Worm (Caenorhabditis elegans): ENCODE data around the gene ZK673.2.

ZK673.2 gene

ce11 chrII:10481824-10482556, 33.9 kb downstream of the ZK673.2 start, which contains the start of the genes clec-60 and ZK666.11:
Gene clec-60 (minus strand): TSS chrII:10481874.
Gene ZK666.11 (plus strand): TSS chrII:10482522.
- TF ChIP-seq syd-9 (tag; optimal IDR thresholded peaks at IDR 0.05): no peak
- no peak for TF ChIP-seq ceh-2 (tag; optimal IDR thresholded peaks at IDR 0.05)
- TF ChIP-seq fax-1 (tag; optimal IDR thresholded peaks at IDR 0.05): no peak
- TF ChIP-seq ttx-3 (tag; optimal IDR thresholded peaks at IDR 0.05): no peak
- no peak for TF ChIP-seq ceh-30 (tag; optimal IDR thresholded peaks at IDR 0.05)
- no peak for TF ChIP-seq sdc-2 (tag; optimal IDR thresholded peaks at IDR 0.05)
- TF ChIP-seq ets-4 (tag; optimal IDR thresholded peaks at IDR 0.05): no peak
- TF ChIP-seq pros-1 (tag; optimal IDR thresholded peaks at IDR 0.05): no peak
- no peak for TF ChIP-seq dve-1 (tag; optimal IDR thresholded peaks at IDR 0.05)
- TF ChIP-seq hlh-15 (tag; optimal IDR thresholded peaks at IDR 0.05): no peak
- TF ChIP-seq npax-4 (tag; optimal IDR thresholded peaks at IDR 0.05): no peak
- TF ChIP-seq F13H6.1 (tag; optimal IDR thresholded peaks at IDR 0.05): no peak
- TF ChIP-seq unc-55 (GFP tag; optimal IDR thresholded peaks at IDR 0.05): no peak
- no peak for TF ChIP-seq T23F11.4 (GFP tag; optimal IDR thresholded peaks at IDR 0.05)
- TF ChIP-seq tbx-7 (tag; optimal IDR thresholded peaks at IDR 0.05): no peak
- no peak for TF ChIP-seq hlh-8 (tag; optimal IDR thresholded peaks at IDR 0.05)
- TF ChIP-seq pha-4 (tag; optimal IDR thresholded peaks at IDR 0.05): no peak

DNA sequence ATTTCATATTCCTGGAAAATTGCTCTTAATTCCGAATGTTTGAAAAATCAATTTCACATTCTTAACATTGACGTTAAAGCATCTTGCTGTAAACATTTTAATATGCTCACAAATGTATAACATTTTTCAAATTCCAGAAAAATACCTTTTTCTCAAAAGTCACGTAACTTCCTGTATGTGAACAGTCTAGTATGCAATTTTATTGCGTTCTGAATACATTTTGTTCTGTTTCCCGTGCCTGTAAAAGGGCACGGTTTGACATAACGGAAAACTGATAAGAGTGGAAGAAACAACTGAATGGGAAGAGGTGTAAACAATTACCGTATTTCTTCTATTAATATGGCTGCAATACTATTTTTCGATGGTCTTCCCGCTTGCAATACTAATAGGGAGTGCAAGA, 34.8 kb downstream of the ZK673.2 start:
- no peak for TF ChIP-seq hlh-8 (tag; optimal IDR thresholded peaks at IDR 0.05)
- TF ChIP-seq ama-1 (optimal IDR thresholded peaks at IDR 0.05): no peak
- TF ChIP-seq F13H6.1 (tag; optimal IDR thresholded peaks at IDR 0.05): no peak
- no peak for TF ChIP-seq ztf-16 (tag; optimal IDR thresholded peaks at IDR 0.05)
- no peak for TF ChIP-seq ttx-3 (tag; optimal IDR thresholded peaks at IDR 0.05)
- TF ChIP-seq ceh-9 (tag; optimal IDR thresholded peaks at IDR 0.05): no peak
- TF ChIP-seq dmd-4 (tag; optimal IDR thresholded peaks at IDR 0.05; ENCODE audit: borderline replicate concordance): no peak
- no peak for TF ChIP-seq ceh-18 (tag; optimal IDR thresholded peaks at IDR 0.05)

DNA sequence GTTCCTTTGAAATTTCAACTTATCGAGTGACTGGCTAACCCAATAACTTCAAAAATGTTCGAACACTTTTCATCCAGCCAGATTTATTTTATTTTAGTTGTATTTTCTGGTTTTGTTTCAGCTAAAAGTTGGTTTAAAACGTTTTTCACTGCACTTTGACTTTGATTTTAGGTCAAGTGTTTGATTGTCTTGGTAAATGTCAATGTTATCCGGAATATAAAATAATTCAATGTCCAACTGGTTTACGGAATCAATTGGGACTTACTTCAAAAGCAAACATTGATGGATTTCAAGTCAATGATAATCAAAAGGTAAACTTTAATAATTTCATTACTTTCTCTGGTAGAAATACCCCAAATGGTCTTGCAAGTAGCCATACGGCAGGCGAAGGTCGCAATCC, 35.8 kb downstream of the ZK673.2 start:
- no peak for TF ChIP-seq K02D7.2 (tag; optimal IDR thresholded peaks at IDR 0.05)
- TF ChIP-seq nhr-232 (tag; optimal IDR thresholded peaks at IDR 0.05): no peak

- no peak for TF ChIP-seq ref-2 (tag; optimal IDR thresholded peaks at IDR 0.05)
- TF ChIP-seq madf-2 (tag; optimal IDR thresholded peaks at IDR 0.05): no peak
- no peak for TF ChIP-seq ceh-48 (tag; optimal IDR thresholded peaks at IDR 0.05)
- no peak for TF ChIP-seq odd-2 (tag; optimal IDR thresholded peaks at IDR 0.05)
- TF ChIP-seq ceh-34 (tag; optimal IDR thresholded peaks at IDR 0.05): no peak
- TF ChIP-seq sox-2 (GFP tag; IDR thresholded peaks at IDR 0.05): no peak
- no peak for TF ChIP-seq fkh-10 (GFP tag; optimal IDR thresholded peaks at IDR 0.05)
- no peak for TF ChIP-seq ahr-1 (tag; optimal IDR thresholded peaks at IDR 0.05)
- no peak for TF ChIP-seq eyg-1 (tag; optimal IDR thresholded peaks at IDR 0.05)
- no peak for TF ChIP-seq ceh-2 (tag; optimal IDR thresholded peaks at IDR 0.05)
- TF ChIP-seq gmeb-2 (tag; optimal IDR thresholded peaks at IDR 0.05): no peak
- no peak for TF ChIP-seq lin-11 (tag; optimal IDR thresholded peaks at IDR 0.05)
- no peak for TF ChIP-seq ceh-30 (tag; optimal IDR thresholded peaks at IDR 0.05)
- no peak for TF ChIP-seq syd-9 (tag; optimal IDR thresholded peaks at IDR 0.05)
- TF ChIP-seq ceh-19 (GFP tag; optimal IDR thresholded peaks at IDR 0.05): no peak
- no peak for TF ChIP-seq pax-1 (tag; optimal IDR thresholded peaks at IDR 0.05)
- no peak for TF ChIP-seq nfya-1 (tag; optimal IDR thresholded peaks at IDR 0.05)
- no peak for TF ChIP-seq C38D4.7 (GFP tag; optimal IDR thresholded peaks at IDR 0.05)
- no peak for TF ChIP-seq ceh-14 (tag; optimal IDR thresholded peaks at IDR 0.05)
- TF ChIP-seq C08G9.2 (tag; optimal IDR thresholded peaks at IDR 0.05): no peak
Measured at ce11 chrII:10485640-10486039, 37.6 kb downstream of the ZK673.2 start.

Measured in whole organism, late embryonic.